Fruit fly (Drosophila melanogaster) whole organism, embryonic: ENCODE results near the gene CG10467.

Experiments used
- Ada2b ChIP-seq: fragments of 200-800 bp; sonication (Bioruptor generic); IDR thresholded peaks from 2 replicates; pipeline ENCODE4 v1.3.6; 2022; ENCODE audit warnings: missing biosample characterization, missing genetic modification characterization
- CG10543 ChIP-seq: fragments of 200-800 bp; sonication (Bioruptor generic); optimal IDR thresholded peaks from 3 replicates; lab custom pipeline; 2017; ENCODE audit warnings: missing biosample characterization, mild to moderate bottlenecking, missing genetic modification characterization, moderate library complexity
- CG13424 ChIP-seq: fragments of 200-800 bp; sonication (Bioruptor generic); optimal IDR thresholded peaks from 2 replicates; lab custom pipeline; 2019; ENCODE audit warnings: missing biosample characterization, mild to moderate bottlenecking, missing genetic modification characterization, moderate library complexity
- CG14014 ChIP-seq: fragments of 200-800 bp; sonication (Bioruptor generic); IDR thresholded peaks from 2 replicates; pipeline ENCODE4 v1.3.6; 2022; ENCODE audit warnings: missing biosample characterization, missing genetic modification characterization
- CG14667 ChIP-seq: fragments of 200-800 bp; sonication (Bioruptor generic); IDR thresholded peaks from 2 replicates; pipeline ENCODE4 v1.3.6; 2022; ENCODE audit warnings: missing biosample characterization, missing genetic modification characterization
- CG15601 ChIP-seq: fragments of 200-800 bp; sonication (Bioruptor generic); optimal IDR thresholded peaks from 3 replicates; lab custom pipeline; 2019; ENCODE audit warnings: missing biosample characterization, mild to moderate bottlenecking, missing genetic modification characterization, moderate library complexity
- CG17328 ChIP-seq: fragments of 200-800 bp; sonication (Bioruptor generic); IDR thresholded peaks from 2 replicates; pipeline ENCODE4 v1.3.6; 2022; ENCODE audit warnings: missing biosample characterization, missing genetic modification characterization
- CG2120 ChIP-seq: fragments of 200-800 bp; sonication (Bioruptor generic); optimal IDR thresholded peaks from 3 replicates; lab custom pipeline; 2016; ENCODE audit warnings: missing biosample characterization, missing genetic modification characterization
- CG2199 ChIP-seq: fragments of 200-800 bp; sonication (Bioruptor generic); IDR thresholded peaks from 3 replicates; pipeline ENCODE4 v1.3.6; 2022; ENCODE audit warnings: missing biosample characterization, missing genetic modification characterization
- CG32767 ChIP-seq: fragments of 200-800 bp; sonication (Bioruptor generic); IDR thresholded peaks from 2 replicates; pipeline ENCODE4 v1.3.6; 2022; ENCODE audit warnings: missing biosample characterization, missing genetic modification characterization
- CG3995 ChIP-seq: fragments of 200-800 bp; sonication (Bioruptor generic); optimal IDR thresholded peaks from 3 replicates; lab custom pipeline; 2016; ENCODE audit warnings: missing biosample characterization, missing genetic modification characterization
- CG4328 ChIP-seq: fragments of 200-800 bp; sonication (Bioruptor generic); optimal IDR thresholded peaks from 3 replicates; lab custom pipeline; 2017; ENCODE audit warnings: missing biosample characterization, missing genetic modification reagents, missing genetic modification characterization
- CG4404 ChIP-seq: fragments of 200-800 bp; sonication (Bioruptor generic); IDR thresholded peaks from 2 replicates; pipeline ENCODE4 v1.3.6; 2022; ENCODE audit warnings: missing biosample characterization, missing genetic modification characterization
- CG6854 ChIP-seq: fragments of 200-800 bp; sonication (Bioruptor generic); optimal IDR thresholded peaks from 3 replicates; lab custom pipeline; 2017; ENCODE audit warnings: missing biosample characterization, mild to moderate bottlenecking, missing genetic modification characterization
- CG7556 ChIP-seq: fragments of 200-800 bp; sonication (Bioruptor generic); optimal IDR thresholded peaks from 2 replicates; lab custom pipeline; 2017; ENCODE audit warnings: missing biosample characterization, mild to moderate bottlenecking, missing genetic modification characterization
- CG9215 ChIP-seq: fragments of 200-800 bp; sonication (Bioruptor generic); IDR thresholded peaks from 2 replicates; pipeline ENCODE4 v1.3.6; 2022; ENCODE audit warnings: missing biosample characterization, missing genetic modification characterization
- CG9817 ChIP-seq: fragments of 200-800 bp; sonication (Bioruptor generic); optimal IDR thresholded peaks from 2 replicates; lab custom pipeline; 2018; ENCODE audit warnings: missing biosample characterization, mild to moderate bottlenecking, missing genetic modification characterization, moderate library complexity
- D19A ChIP-seq: fragments of 200-800 bp; optimal IDR thresholded peaks from 3 replicates; lab custom pipeline; 2019; ENCODE audit warnings: missing biosample characterization, mild to moderate bottlenecking, missing genetic modification characterization, moderate library complexity
- Dad ChIP-seq: fragments of 200-800 bp; sonication (Bioruptor generic); optimal IDR thresholded peaks from 3 replicates; lab custom pipeline; 2016; ENCODE audit warnings: missing biosample characterization, missing genetic modification characterization
- Elba2 ChIP-seq: fragments of 200-800 bp; sonication (Bioruptor generic); optimal IDR thresholded peaks from 3 replicates; lab custom pipeline; 2016; ENCODE audit warnings: missing biosample characterization, missing genetic modification characterization
- Ets97D ChIP-seq: fragments of 200-800 bp; sonication (Bioruptor generic); optimal IDR thresholded peaks from 3 replicates; lab custom pipeline; 2016; ENCODE audit warnings: missing biosample characterization, missing genetic modification characterization
- Fer2 ChIP-seq: fragments of 200-800 bp; sonication (Bioruptor generic); optimal IDR thresholded peaks from 2 replicates; lab custom pipeline; 2018; ENCODE audit warnings: missing biosample characterization, mild to moderate bottlenecking, missing genetic modification characterization, moderate library complexity
- Hr3 ChIP-seq: fragments of 200-800 bp; sonication (Bioruptor generic); optimal IDR thresholded peaks from 3 replicates; lab custom pipeline; 2016; ENCODE audit warnings: missing biosample characterization, missing genetic modification characterization
- Lim3 ChIP-seq: fragments of 200-800 bp; sonication (Bioruptor generic); IDR thresholded peaks from 2 replicates; pipeline ENCODE4 v1.3.6; 2022; ENCODE audit warnings: missing biosample characterization, missing genetic modification characterization
- Mad ChIP-seq: fragments of 200-800 bp; sonication (Bioruptor generic); optimal IDR thresholded peaks from 2 replicates; lab custom pipeline; 2016; ENCODE audit warnings: missing biosample characterization, missing genetic modification characterization
- Max ChIP-seq: fragments of 200-800 bp; sonication (Bioruptor generic); optimal IDR thresholded peaks from 2 replicates; lab custom pipeline; 2016; ENCODE audit warnings: missing biosample characterization, mild to moderate bottlenecking, missing genetic modification characterization
- NfI ChIP-seq: fragments of 200-800 bp; sonication (Bioruptor generic); optimal IDR thresholded peaks from 3 replicates; lab custom pipeline; 2018; ENCODE audit warnings: missing biosample characterization, mild to moderate bottlenecking, missing genetic modification characterization, moderate library complexity
- Opbp ChIP-seq: fragments of 200-800 bp; sonication (Bioruptor generic); IDR thresholded peaks from 3 replicates; pipeline ENCODE4 v1.3.6; 2022; ENCODE audit warnings: missing biosample characterization, missing genetic modification characterization; ENCODE audit not compliant: partially characterized antibody
- Pdp1 ChIP-seq, 2 experiments: fragments of 200-800 bp; sonication (Bioruptor generic); optimal IDR thresholded peaks; 3 replicates each; lab custom pipeline; 2016; ENCODE audit warnings: missing biosample characterization in 2 of 2, missing genetic modification characterization in 2 of 2, mild to moderate bottlenecking in 1 of 2, moderate library complexity in 1 of 2
- Sox100B ChIP-seq: fragments of 200-800 bp; sonication (Bioruptor generic); optimal IDR thresholded peaks from 3 replicates; lab custom pipeline; 2018; ENCODE audit warnings: missing biosample characterization, mild to moderate bottlenecking, missing genetic modification characterization
- TFAM ChIP-seq: fragments of 200-800 bp; sonication (Bioruptor generic); optimal IDR thresholded peaks from 2 replicates; lab custom pipeline; 2017; ENCODE audit warnings: missing biosample characterization, missing genetic modification characterization, inconsistent platforms
- Xbp1 ChIP-seq: fragments of 200-800 bp; sonication (Bioruptor generic); optimal IDR thresholded peaks from 3 replicates; lab custom pipeline; 2016; ENCODE audit warnings: missing biosample characterization, mild to moderate bottlenecking, missing genetic modification characterization
- bowl ChIP-seq: fragments of 200-800 bp; sonication (Bioruptor generic); IDR thresholded peaks from 2 replicates; pipeline ENCODE4 v1.3.6; 2022; ENCODE audit warnings: missing biosample characterization, missing genetic modification characterization
- ci ChIP-seq: fragments of 200-800 bp; sonication (Bioruptor generic); IDR thresholded peaks from 3 replicates; pipeline ENCODE4 v1.3.6; 2022; ENCODE audit warnings: missing biosample characterization, missing genetic modification characterization
- hkb ChIP-seq, 2 experiments: fragments of 200-800 bp in 1 of 2; fragments of >200 bp in 1 of 2; sonication (Bioruptor generic) in 1 of 2; IDR thresholded peaks in 1 of 2; optimal IDR thresholded peaks in 1 of 2; 2 replicates each; pipeline versions ENCODE4 v1.3.6 to Lab custom; 2017 to 2022; ENCODE audit warnings: missing biosample characterization in 1 of 2, missing genetic modification characterization in 1 of 2
- kni ChIP-seq: fragments of 200-800 bp; sonication (Bioruptor generic); optimal IDR thresholded peaks from 3 replicates; lab custom pipeline; 2017; ENCODE audit warnings: mild to moderate bottlenecking, missing biosample characterization, missing genetic modification reagents, missing genetic modification characterization
- mirr ChIP-seq: fragments of 200-800 bp; sonication (Bioruptor generic); optimal IDR thresholded peaks from 3 replicates; lab custom pipeline; 2018; ENCODE audit warnings: missing biosample characterization, mild to moderate bottlenecking, missing genetic modification characterization
- org-1 ChIP-seq: fragments of 200-800 bp; sonication (Bioruptor generic); optimal IDR thresholded peaks from 2 replicates; lab custom pipeline; 2017; ENCODE audit warnings: missing biosample characterization, missing genetic modification characterization
- otp ChIP-seq: fragments of 200-800 bp; sonication (Bioruptor generic); IDR thresholded peaks from 3 replicates; pipeline ENCODE4, ENCODE4 v1.3.6; 2022; ENCODE audit warnings: missing biosample characterization, missing genetic modification characterization
- peb ChIP-seq: fragments of 200-800 bp; sonication (Bioruptor generic); IDR thresholded peaks from 2 replicates; pipeline ENCODE4 v1.3.6; 2022; ENCODE audit warnings: missing biosample characterization, missing genetic modification characterization
- pfk ChIP-seq: fragments of 200-800 bp; sonication (Bioruptor generic); optimal IDR thresholded peaks from 2 replicates; lab custom pipeline; 2018; ENCODE audit warnings: missing biosample characterization, mild to moderate bottlenecking, missing genetic modification characterization, moderate library complexity
- phol ChIP-seq: fragments of 200-800 bp; sonication (Bioruptor generic); optimal IDR thresholded peaks from 3 replicates; lab custom pipeline; 2018; ENCODE audit warnings: missing biosample characterization, mild to moderate bottlenecking, missing genetic modification characterization, moderate library complexity
- pnt ChIP-seq: fragments of 200-800 bp; sonication (Bioruptor generic); optimal IDR thresholded peaks from 3 replicates; lab custom pipeline; 2016; ENCODE audit warnings: missing biosample characterization, missing genetic modification characterization
- pzg ChIP-seq: fragments of 200-800 bp; sonication (Bioruptor generic); optimal IDR thresholded peaks from 3 replicates; lab custom pipeline; 2018; ENCODE audit warnings: missing biosample characterization, mild to moderate bottlenecking, missing genetic modification characterization, moderate library complexity
- seq ChIP-seq: fragments of 200-800 bp; sonication (Bioruptor generic); IDR thresholded peaks from 2 replicates; pipeline ENCODE4 v1.3.6; 2022; ENCODE audit warnings: missing biosample characterization, missing genetic modification characterization
- so ChIP-seq: fragments of 200-800 bp; sonication (Bioruptor generic); IDR thresholded peaks from 3 replicates; pipeline ENCODE4 v1.3.6; 2022; ENCODE audit warnings: missing biosample characterization, missing genetic modification characterization
- tup ChIP-seq: fragments of 200-800 bp; sonication (Bioruptor generic); optimal IDR thresholded peaks from 2 replicates; lab custom pipeline; 2016; ENCODE audit warnings: missing biosample characterization, mild to moderate bottlenecking, missing genetic modification characterization, moderate library complexity
- vfl ChIP-seq: fragments of 200-800 bp; sonication (Bioruptor generic); optimal IDR thresholded peaks from 2 replicates; lab custom pipeline; 2016; ENCODE audit warnings: missing biosample characterization, missing genetic modification characterization
- yki ChIP-seq: fragments of >200 bp; optimal IDR thresholded peaks from 3 replicates; lab custom pipeline; 2018
- zfh1 ChIP-seq: fragments of 200-800 bp; sonication (Bioruptor generic); IDR thresholded peaks from 3 replicates; pipeline ENCODE4 v1.3.6; 2022; ENCODE audit warnings: missing biosample characterization, missing genetic modification characterization

CG10467 gene

DNA sequence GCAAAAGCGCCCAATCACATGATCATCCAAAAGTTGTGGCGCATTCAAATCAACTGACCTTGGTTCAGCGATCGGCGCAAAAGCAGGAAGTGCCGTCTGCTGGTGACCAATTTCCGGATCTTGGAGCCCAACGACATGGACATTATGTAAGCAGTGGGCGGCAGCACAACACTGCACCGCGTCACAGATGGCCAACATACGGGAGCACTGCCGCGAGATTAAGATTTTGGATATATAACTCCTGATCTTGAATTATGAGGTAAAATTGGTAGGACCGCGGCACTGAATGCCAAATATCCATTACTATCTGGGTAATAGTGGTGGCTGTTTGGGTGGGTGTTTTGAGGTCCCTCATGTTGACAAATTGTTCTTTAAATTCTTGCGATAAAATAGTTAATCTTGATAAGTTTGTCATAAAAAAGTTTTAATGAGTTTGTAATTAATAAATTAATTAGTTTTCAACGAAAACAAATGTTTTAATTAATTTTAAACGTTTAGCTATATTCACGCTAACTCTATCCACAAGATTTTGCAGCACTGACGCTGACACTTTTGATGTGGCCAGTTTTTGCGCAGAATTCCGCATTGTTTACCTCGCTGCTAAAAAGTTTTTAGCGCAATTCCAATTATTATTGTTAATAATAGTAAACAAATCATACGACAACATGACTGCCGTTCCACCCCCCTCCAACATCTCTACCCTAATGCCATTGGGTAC lies 19.4 kb downstream of the CG10467 start, which contains the start of the genes CG13295 and CG6610 (continued):
- TF ChIP-seq Lim3 (no peak), peb (GFP tag; lab: Robert Waterston, UW) (0 out of 2 replicates have a peak, but pooled peaks have one; percentile 14), NfI (GFP tag; lab: Kevin White, UChicago) (peak; percentile 61), CG14014 (0 out of 2 replicates have a peak, but pooled peaks have one; percentile 44), Sox100B (GFP tag; lab: Kevin White, UChicago) (no peak), CG7556 (GFP tag; lab: Kevin White, UChicago) (peak; percentile 28), CG15601 (peak; percentile 54), hkb (optimal IDR thresholded peaks at IDR 0.05; lab: Kevin White, UChicago) (peak; percentile 44), hkb (GFP tag; IDR thresholded peaks at IDR 0.05; lab: Robert Waterston, UW) (peak; percentile 23; the same call in 1 of the 2 replicates), CG2120 (GFP tag; lab: Kevin White, UChicago) (peak; percentile 76), pnt (peak; percentile 7), kni (no peak), Max (GFP tag; lab: Kevin White, UChicago) (peak; percentile 19), zfh1 (GFP tag; lab: Robert Waterston, UW) (no peak), CG9817 (tag; lab: Kevin White, UChicago) (peak; percentile 76), CG32767 (peak; percentile 38; the same call in 1 of the 2 replicates), ci (no peak), CG4404 (GFP tag; lab: Robert Waterston, UW) (peak; percentile 42; the same call in 1 of the 2 replicates), tup (GFP tag; lab: Kevin White, UChicago) (no peak), phol (tag; lab: Kevin White, UChicago) (peak; percentile 72), CG2199 (GFP tag; lab: Robert Waterston, UW) (no peak), Pdp1 (GFP tag; optimal IDR thresholded peaks at IDR 0.05; lab: Kevin White, UChicago) (peak; percentile 55 to 88), pfk (GFP tag; lab: Kevin White, UChicago) (no peak), vfl (GFP tag; lab: Kevin White, UChicago) (no peak), CG4328 (GFP tag; lab: Kevin White, UChicago) (peak; percentile 61), seq (GFP tag; lab: Robert Waterston, UW) (no peak), Ets97D (GFP tag; lab: Kevin White, UChicago) (peak; percentile 0), CG3995 (GFP tag; lab: Kevin White, UChicago) (no peak), Hr3 (GFP tag; lab: Kevin White, UChicago) (peak; percentile 49), pzg (peak; percentile 39), CG6854 (GFP tag; lab: Kevin White, UChicago) (no peak), CG10543 (GFP tag; lab: Kevin White, UChicago) (peak; percentile 75), Xbp1 (GFP tag; lab: Kevin White, UChicago) (peak; percentile 65), mirr (no peak), otp (GFP tag; lab: Robert Waterston, UW) (no peak), Ada2b (GFP tag; lab: Robert Waterston, UW) (no peak), Fer2 (peak; percentile 65), Dad (GFP tag; lab: Kevin White, UChicago) (peak; percentile 20), CG9215 (GFP tag; lab: Robert Waterston, UW) (peak; percentile 66), D19A (tag; lab: Kevin White, UChicago) (peak; percentile 42), Opbp (GFP tag; lab: Robert Waterston, UW) (no peak), org-1 (GFP tag; lab: Kevin White, UChicago) (no peak), CG14667 (peak; percentile 46; the same call in 1 of the 2 replicates), CG17328 (GFP tag; lab: Robert Waterston, UW) (no peak), yki (lab: Kevin White, UChicago) (no peak), TFAM (no peak), Elba2 (GFP tag; lab: Kevin White, UChicago) (no peak), Mad (GFP tag; lab: Kevin White, UChicago) (peak; percentile 26), bowl (GFP tag; lab: Robert Waterston, UW) (no peak), so (GFP tag; lab: Robert Waterston, UW) (no peak), CG13424 (tag; lab: Kevin White, UChicago) (peak; percentile 73)
